Fruit fly (Drosophila melanogaster): ENCODE data around the gene Snx27.

DNA sequence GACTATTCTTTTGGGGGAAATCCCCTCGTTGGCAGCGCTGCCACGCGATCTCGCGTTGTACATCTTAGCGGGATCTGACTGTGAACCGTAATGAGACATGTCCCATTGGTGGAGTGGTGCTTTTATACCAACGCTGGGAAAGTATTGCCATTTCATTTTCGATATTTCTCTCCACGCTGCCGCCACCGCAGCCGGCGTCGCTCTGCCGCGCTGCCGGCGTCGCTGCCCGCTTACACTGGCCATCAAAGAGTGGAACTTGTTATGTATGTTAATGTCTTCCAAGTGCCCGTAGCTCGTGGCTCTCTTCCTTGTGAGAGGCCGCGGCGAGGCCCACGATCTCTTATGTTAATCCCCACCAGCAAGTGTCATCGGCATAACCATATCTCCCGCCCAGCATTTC, 43.7 kb upstream of the Snx27 start, which contains the start of gene CG3108:
- TF ChIP-seq br (GFP tag; optimal IDR thresholded peaks at IDR 0.05) (no peak), dl (GFP tag; optimal IDR thresholded peaks at IDR 0.05; ENCODE audit: insufficient read depth in 1 of 2, partially characterized antibody in 2 of 2) (no peak), Hnf4 (GFP tag; optimal IDR thresholded peaks at IDR 0.05) (no peak), Abd-B (GFP tag; optimal IDR thresholded peaks at IDR 0.05) (no peak), sage (GFP tag; optimal IDR thresholded peaks at IDR 0.05) (no peak), ey (GFP tag; optimal IDR thresholded peaks at IDR 0.05) (no peak), psq (GFP tag; optimal IDR thresholded peaks at IDR 0.05) (no peak), Dfd (GFP tag; optimal IDR thresholded peaks at IDR 0.05) (no peak), Sp1 (GFP tag; optimal IDR thresholded peaks at IDR 0.05) (no peak), h (GFP tag; optimal IDR thresholded peaks at IDR 0.05) (no peak), Myc (optimal IDR thresholded peaks at IDR 0.05) (no peak), rgr (GFP tag; optimal IDR thresholded peaks at IDR 0.05) (no peak), CrebA (GFP tag; optimal IDR thresholded peaks at IDR 0.05; ENCODE audit: borderline replicate concordance) (no peak)
